Worm (Caenorhabditis elegans) whole organism, L3 larva: ENCODE results near the gene F11G11.15.
A peak's percentile ranks its signal among the peaks of the same experiment; 100 is the strongest.

ENCODE experiments used
- ZK546.5 ChIP-seq: sonication (generic microtip); optimal IDR thresholded peaks from 2 replicates; lab custom pipeline; 2017; ENCODE audit warnings: missing biosample characterization, missing genetic modification characterization
- aly-2 ChIP-seq: fragments of 150-350 bp; optimal IDR thresholded peaks from 2 replicates; lab custom pipeline; 2014; ENCODE audit warnings: missing biosample characterization, missing genetic modification characterization
- ama-1 ChIP-seq: fragments of 150-350 bp; optimal IDR thresholded peaks from 2 replicates; lab custom pipeline; 2018
- ceh-82 ChIP-seq: fragments of 150-350 bp; optimal IDR thresholded peaks from 2 replicates; lab custom pipeline; 2014; ENCODE audit warnings: missing biosample characterization, missing genetic modification characterization
- egl-27 ChIP-seq: sonication (generic microtip); optimal IDR thresholded peaks from 4 replicates; lab custom pipeline; 2017; ENCODE audit warnings: missing biosample characterization, missing genetic modification reagents, missing genetic modification characterization
- elt-1 ChIP-seq: fragments of 150-350 bp; optimal IDR thresholded peaks from 2 replicates; lab custom pipeline; 2014; ENCODE audit warnings: missing biosample characterization, missing genetic modification characterization
- elt-3 ChIP-seq, 3 experiments: fragments of 150-350 bp in 1 of 3; sonication (generic microtip) in 2 of 3; optimal IDR thresholded peaks; 2 replicates in 2 of 3; 4 replicates in 1 of 3; lab custom pipeline; 2014 to 2017; ENCODE audit warnings: missing biosample characterization in 3 of 3, missing genetic modification characterization in 3 of 3
- fos-1 ChIP-seq: fragments of 150-350 bp; optimal IDR thresholded peaks from 2 replicates; lab custom pipeline; 2014; ENCODE audit warnings: missing biosample characterization, missing genetic modification characterization
- nfya-1 ChIP-seq: sonication (generic microtip); optimal IDR thresholded peaks from 2 replicates; lab custom pipeline; 2017; ENCODE audit warnings: missing genetic modification characterization, mild to moderate bottlenecking, missing compliant biosample characterization, antibody characterized with exemption, moderate library complexity; ENCODE audit not compliant: insufficient read depth
- nhr-25 ChIP-seq: sonication (generic microtip); optimal IDR thresholded peaks from 2 replicates; lab custom pipeline; 2017; ENCODE audit warnings: missing biosample characterization, missing genetic modification characterization
- unc-62 ChIP-seq: fragments of 150-350 bp; sonication (generic microtip); optimal IDR thresholded peaks from 4 replicates; lab custom pipeline; 2014; ENCODE audit warnings: missing biosample characterization, missing genetic modification reagents, missing genetic modification characterization
- zag-1 ChIP-seq: fragments of 150-350 bp; optimal IDR thresholded peaks from 2 replicates; lab custom pipeline; 2014; ENCODE audit warnings: missing biosample characterization, missing genetic modification characterization
- ztf-11 ChIP-seq: fragments of 150-350 bp; optimal IDR thresholded peaks from 2 replicates; lab custom pipeline; 2014; ENCODE audit warnings: missing biosample characterization, missing genetic modification characterization

DNA sequence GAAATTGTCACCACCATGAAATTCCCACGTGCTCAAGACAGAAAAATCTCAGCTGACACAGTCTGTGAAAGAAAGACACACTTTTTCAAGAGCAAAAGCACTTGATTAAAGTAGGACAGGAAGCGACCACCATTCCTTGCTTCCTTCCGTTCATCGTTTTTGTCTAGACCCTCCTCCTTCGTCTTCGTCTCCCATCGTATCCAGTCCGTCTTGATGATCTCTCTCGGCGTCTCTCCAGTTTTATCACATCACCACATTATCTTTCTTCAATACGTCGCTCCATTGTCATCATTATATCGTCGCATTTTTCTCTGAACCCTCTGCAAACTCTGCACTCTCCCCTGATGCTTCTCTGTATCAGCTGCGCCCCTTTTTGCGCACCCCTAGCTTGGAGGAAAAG, 33.5 kb downstream of the F11G11.15 start:
- TF ChIP-seq ztf-11 (tag; lab: Kevin White, UChicago), result no peak
- TF ChIP-seq ama-1 (lab: Kevin White, UChicago), result no peak
- TF ChIP-seq nhr-25 (tag; lab: Kevin White, UChicago), result no peak
- TF ChIP-seq fos-1, result no peak
- TF ChIP-seq elt-1, result no peak
- no peak for TF ChIP-seq egl-27 (tag; lab: Kevin White, UChicago)
- no peak for TF ChIP-seq elt-3 (tag; optimal IDR thresholded peaks at IDR 0.05; lab: Kevin White, UChicago)
- no peak for TF ChIP-seq aly-2
- peak; percentile 48 for TF ChIP-seq nfya-1 (tag; lab: Kevin White, UChicago)
- no peak for TF ChIP-seq zag-1 (tag; lab: Kevin White, UChicago)
- TF ChIP-seq ceh-82, result no peak
- no peak for TF ChIP-seq unc-62 (GFP tag; lab: Kevin White, UChicago)
- no peak for TF ChIP-seq ZK546.5 (tag; lab: Kevin White, UChicago)
